Worm (Caenorhabditis elegans): ENCODE measurements around the gene C28H8.5.
A peak's percentile ranks its signal among the peaks of the same experiment; 100 is the strongest.

Gene C28H8.5

DNA sequence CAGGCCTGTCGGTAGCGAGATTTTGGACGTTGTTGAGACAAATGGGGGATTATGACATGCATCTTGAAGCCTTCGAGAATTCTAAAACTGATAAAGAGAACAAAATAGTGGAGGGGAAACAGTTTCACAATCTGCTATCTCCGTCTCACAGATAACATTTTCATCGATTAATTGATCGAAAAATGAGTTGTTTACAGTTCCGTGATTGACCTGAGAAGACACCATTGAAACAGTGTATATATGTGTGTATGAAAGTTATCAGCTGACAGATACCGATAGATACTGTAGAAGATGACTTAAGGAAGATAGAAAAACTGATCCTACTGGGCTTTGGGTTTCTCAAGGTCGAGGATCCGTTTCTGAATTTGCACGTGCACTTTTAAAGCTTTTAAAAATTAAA, 45.0 kb upstream of the C28H8.5 start:
- TF ChIP-seq skn-1 (tag; optimal IDR thresholded peaks at IDR 0.05) (no peak), hpl-2 (GFP tag; optimal IDR thresholded peaks at IDR 0.05) (peak; percentile 24), lsy-2 (tag; optimal IDR thresholded peaks at IDR 0.05) (peak; percentile 21 to 49), tbx-2 (tag; optimal IDR thresholded peaks at IDR 0.05) (peak; percentile 21), nhr-90 (tag; optimal IDR thresholded peaks at IDR 0.05; ENCODE audit: poor library complexity) (peak; percentile 53), mep-1 (tag; optimal IDR thresholded peaks at IDR 0.05) (peak; percentile 28), nhr-85 (tag) (peak; percentile 72), unc-130 (tag; optimal IDR thresholded peaks at IDR 0.05) (no peak), elt-3 (tag; optimal IDR thresholded peaks at IDR 0.05) (peak in 3 of 6 experiments; percentile 5 to 85 (median 78)), snu-23 (GFP tag; optimal IDR thresholded peaks at IDR 0.05) (peak; percentile 9), elt-2 (tag; optimal IDR thresholded peaks at IDR 0.05) (peak; percentile 75), nhr-71 (tag; optimal IDR thresholded peaks at IDR 0.05) (peak; percentile 59), lin-35 (GFP tag; optimal IDR thresholded peaks at IDR 0.05) (peak in 1 of 2 experiments; percentile 41), lin-14 (GFP tag; optimal IDR thresholded peaks at IDR 0.05) (peak; percentile 25), zip-4 (GFP tag; optimal IDR thresholded peaks at IDR 0.05) (no peak), dpl-1 (GFP tag; optimal IDR thresholded peaks at IDR 0.05) (peak in 1 of 3 experiments; percentile 7), nhr-20 (tag; optimal IDR thresholded peaks at IDR 0.05) (peak; percentile 35), ceh-90 (tag; optimal IDR thresholded peaks at IDR 0.05) (no peak)

DNA sequence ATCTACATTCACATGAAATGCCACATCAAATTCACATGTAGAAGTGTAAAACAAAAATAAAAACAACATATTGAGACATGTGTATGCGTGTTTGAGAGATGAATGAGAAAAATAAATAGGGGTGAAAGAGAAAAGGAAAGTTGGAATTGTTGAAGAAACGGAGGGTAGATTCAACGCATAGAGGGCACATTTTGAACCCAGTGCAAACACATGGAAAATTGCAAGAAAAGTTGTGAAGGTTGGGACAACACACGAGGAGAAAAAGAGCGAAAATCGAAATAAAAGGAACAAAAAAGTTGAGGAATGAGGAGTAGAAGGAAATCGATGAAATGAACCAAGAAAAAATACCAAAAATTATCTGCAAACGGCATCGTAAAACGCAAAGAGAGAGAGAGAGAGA, 44.5 kb upstream of the C28H8.5 start:
- TF ChIP-seq blmp-1 (tag; optimal IDR thresholded peaks at IDR 0.05), result peak; percentile 57
- peak; percentile 57 for TF ChIP-seq dsc-1 (tag; optimal IDR thresholded peaks at IDR 0.05)
- no peak for TF ChIP-seq nhr-71 (tag; optimal IDR thresholded peaks at IDR 0.05)
- TF ChIP-seq lin-14 (GFP tag; optimal IDR thresholded peaks at IDR 0.05), result peak; percentile 9

DNA sequence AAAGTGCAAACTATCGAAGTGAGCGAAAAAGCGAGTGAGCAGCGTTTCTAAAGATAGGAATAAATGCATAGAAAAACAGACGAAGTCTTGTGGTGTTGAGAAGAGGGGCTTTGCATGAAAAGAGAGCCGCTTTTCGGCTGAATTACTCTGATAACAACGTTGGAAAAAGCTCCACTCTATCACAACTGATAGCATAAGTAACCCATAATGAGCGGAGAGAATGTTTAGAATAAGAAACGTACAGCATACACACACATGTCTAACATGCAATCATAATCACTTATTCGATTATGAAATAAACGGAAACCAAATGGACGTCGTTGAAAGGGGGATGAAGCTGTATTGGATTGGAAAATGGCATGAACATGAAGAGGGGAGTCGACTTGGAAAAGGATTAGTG, 43.8 kb upstream of the C28H8.5 start:
- no peak for TF ChIP-seq fkh-10 (GFP tag; optimal IDR thresholded peaks at IDR 0.05)
- no peak for TF ChIP-seq nhr-28 (tag; optimal IDR thresholded peaks at IDR 0.05)
- no peak for TF ChIP-seq zag-1 (tag; optimal IDR thresholded peaks at IDR 0.05)
- peak; percentile 16 for TF ChIP-seq fkh-8 (tag; optimal IDR thresholded peaks at IDR 0.05)
- TF ChIP-seq nhr-85 (tag), result no peak
- no peak for TF ChIP-seq tbx-2 (tag; optimal IDR thresholded peaks at IDR 0.05)
- TF ChIP-seq pax-3 (tag; optimal IDR thresholded peaks at IDR 0.05), result peak; percentile 20
- no peak for TF ChIP-seq hlh-4 (tag; optimal IDR thresholded peaks at IDR 0.05)
- TF ChIP-seq unc-62 (GFP tag; optimal IDR thresholded peaks at IDR 0.05), result no peak
- TF ChIP-seq fos-1 (tag; optimal IDR thresholded peaks at IDR 0.05), result no peak
- TF ChIP-seq ama-1 (optimal IDR thresholded peaks at IDR 0.05), result peak; percentile 13
- TF ChIP-seq nhr-47 (tag; optimal IDR thresholded peaks at IDR 0.05), result peak; percentile 23
- TF ChIP-seq alr-1 (tag; optimal IDR thresholded peaks at IDR 0.05; ENCODE audit: borderline replicate concordance), result no peak
- TF ChIP-seq ets-5 (GFP tag; IDR thresholded peaks at IDR 0.05), result no peak
- no peak for TF ChIP-seq unc-30 (tag; optimal IDR thresholded peaks at IDR 0.05)
- TF ChIP-seq egl-13 (tag; optimal IDR thresholded peaks at IDR 0.05), result peak; percentile 11
- TF ChIP-seq aly-2 (tag; optimal IDR thresholded peaks at IDR 0.05), result no peak
- no peak for TF ChIP-seq nhr-76 (tag; optimal IDR thresholded peaks at IDR 0.05)
- no peak for TF ChIP-seq pag-3 (tag; optimal IDR thresholded peaks at IDR 0.05; ENCODE audit: borderline replicate concordance, insufficient read depth)
- TF ChIP-seq swsn-7 (tag; optimal IDR thresholded peaks at IDR 0.05), result no peak
- no peak for TF ChIP-seq vab-15 (tag; optimal IDR thresholded peaks at IDR 0.05)
- TF ChIP-seq ceh-90 (tag; optimal IDR thresholded peaks at IDR 0.05), result no peak
- TF ChIP-seq ztf-4 (tag; optimal IDR thresholded peaks at IDR 0.05), result no peak
- no peak for TF ChIP-seq hlh-17 (GFP tag; optimal IDR thresholded peaks at IDR 0.05; ENCODE audit: borderline replicate concordance)
- TF ChIP-seq nhr-90 (tag; optimal IDR thresholded peaks at IDR 0.05; ENCODE audit: poor library complexity), result no peak
- peak; percentile 11 for TF ChIP-seq elt-2 (tag; optimal IDR thresholded peaks at IDR 0.05)
- TF ChIP-seq dpl-1 (GFP tag; optimal IDR thresholded peaks at IDR 0.05), result peak in 1 of 3 experiments; percentile 3
- TF ChIP-seq nhr-11 (tag; optimal IDR thresholded peaks at IDR 0.05), result no peak
- TF ChIP-seq grh-1 (GFP tag; IDR thresholded peaks at IDR 0.05), result no peak
- peak; percentile 6 for TF ChIP-seq nhr-71 (tag; optimal IDR thresholded peaks at IDR 0.05)
- TF ChIP-seq snu-23 (GFP tag; optimal IDR thresholded peaks at IDR 0.05), result no peak
- peak; percentile 72 for TF ChIP-seq pqm-1 (tag; optimal IDR thresholded peaks at IDR 0.05)
- TF ChIP-seq lin-14 (GFP tag; optimal IDR thresholded peaks at IDR 0.05), result peak; percentile 7
- TF ChIP-seq nhr-237 (tag; optimal IDR thresholded peaks at IDR 0.05), result no peak
- peak in 1 of 2 experiments; percentile 11 for TF ChIP-seq lsy-2 (tag; optimal IDR thresholded peaks at IDR 0.05)
- TF ChIP-seq isw-1 (GFP tag; IDR thresholded peaks at IDR 0.05), result no peak
- no peak for TF ChIP-seq ceh-82 (tag; optimal IDR thresholded peaks at IDR 0.05)
- no peak for TF ChIP-seq ces-1 (GFP tag; optimal IDR thresholded peaks at IDR 0.05)
- TF ChIP-seq dsc-1 (tag; optimal IDR thresholded peaks at IDR 0.05), result no peak

All from whole organism, L1 larva.